Fruit fly (Drosophila melanogaster) whole organism, pupa: ENCODE data around the gene slp1.

ENCODE experiments used
- CG14655 ChIP-seq: fragments of 200-800 bp; sonication (Bioruptor generic); optimal IDR thresholded peaks from 3 replicates; lab custom pipeline; 2017; ENCODE audit warnings: mild to moderate bottlenecking, missing biosample characterization, missing genetic modification reagents, missing genetic modification characterization
- CG32121 ChIP-seq: fragments of 200-800 bp; sonication (Bioruptor generic); IDR thresholded peaks from 2 replicates; pipeline ENCODE4 v1.3.6; 2022; ENCODE audit warnings: missing biosample characterization, missing genetic modification characterization
- CG8159 ChIP-seq: fragments of 200-800 bp; sonication (Bioruptor generic); optimal IDR thresholded peaks from 3 replicates; lab custom pipeline; 2018; ENCODE audit warnings: missing biosample characterization, mild to moderate bottlenecking, missing genetic modification characterization, moderate library complexity
- CG9948 ChIP-seq: fragments of 200-800 bp; sonication (Bioruptor generic); optimal IDR thresholded peaks from 2 replicates; lab custom pipeline; 2018; ENCODE audit warnings: missing biosample characterization, mild to moderate bottlenecking, missing genetic modification characterization, moderate library complexity
- D1 ChIP-seq: fragments of 200-800 bp; sonication (Bioruptor generic); optimal IDR thresholded peaks from 2 replicates; lab custom pipeline; 2018; ENCODE audit warnings: missing biosample characterization, mild to moderate bottlenecking, missing genetic modification characterization, moderate library complexity
- Pif1B ChIP-seq: fragments of 200-800 bp; sonication (Bioruptor generic); optimal IDR thresholded peaks from 3 replicates; lab custom pipeline; 2016; ENCODE audit warnings: missing biosample characterization, missing genetic modification characterization
- Snoo ChIP-seq: fragments of 200-800 bp; sonication (Bioruptor generic); optimal IDR thresholded peaks from 3 replicates; lab custom pipeline; 2017; ENCODE audit warnings: missing biosample characterization, mild to moderate bottlenecking, missing genetic modification characterization, inconsistent platforms

DNA sequence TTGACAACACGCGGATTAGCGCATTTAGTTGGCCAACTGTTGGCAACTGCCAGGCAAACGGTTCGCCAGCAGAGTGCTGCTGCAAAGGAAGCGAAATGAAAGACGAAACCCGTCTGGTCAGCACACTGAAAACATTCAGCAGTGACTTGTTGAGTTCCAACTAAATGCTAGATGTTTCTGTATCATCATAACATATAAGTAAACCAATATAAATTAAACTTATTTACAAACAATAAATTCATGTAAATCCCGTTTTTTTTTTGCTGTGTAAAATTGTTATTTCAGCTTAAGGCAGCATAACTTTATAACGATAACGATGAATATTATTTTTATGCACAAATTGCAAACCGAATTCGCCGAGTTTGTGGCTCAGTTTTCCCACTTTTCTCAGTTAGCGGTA, 32.6 kb downstream of the slp1 start:
- TF ChIP-seq CG8159 (tag; lab: Kevin White, UChicago) (peak; percentile 42), CG9948 (tag; lab: Kevin White, UChicago) (peak; percentile 52), CG32121 (GFP tag; lab: Robert Waterston, UW) (peak; percentile 63), D1 (tag; lab: Kevin White, UChicago) (no peak), Snoo (peak; percentile 27), Pif1B (GFP tag; lab: Kevin White, UChicago) (peak; percentile 41), CG14655 (GFP tag; lab: Kevin White, UChicago) (no peak)
